Fruit fly (Drosophila melanogaster): ENCODE results near the gene Cox10.

DNA sequence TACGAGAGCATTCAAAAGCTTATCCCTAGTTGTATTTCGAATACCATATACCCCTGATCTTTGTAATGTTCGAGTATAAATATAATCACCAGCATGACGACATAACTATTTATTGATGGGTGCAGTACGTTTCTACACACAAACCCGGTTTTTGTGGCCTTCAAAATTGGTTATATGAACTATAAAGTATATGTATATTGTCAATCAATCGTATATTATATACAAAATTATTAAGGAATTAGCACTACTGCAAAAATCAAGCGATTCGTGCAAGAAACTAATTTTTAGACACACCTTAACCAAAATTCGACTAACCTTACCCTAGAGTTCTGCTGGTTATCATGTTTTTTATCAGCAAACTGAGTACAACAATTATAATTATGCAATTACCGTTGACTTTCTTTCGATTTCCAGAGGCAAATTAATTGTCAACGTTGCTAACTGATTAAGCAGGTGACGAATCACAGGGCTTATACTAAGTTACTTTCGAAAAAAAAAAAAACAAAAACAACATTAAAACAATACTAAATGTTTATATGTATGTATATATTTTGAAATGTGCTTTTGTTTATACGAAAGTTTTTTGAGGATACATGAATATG lies 11.0 kb upstream of the Cox10 start:
- TF ChIP-seq Bdp1 (GFP tag; optimal IDR thresholded peaks at IDR 0.05) = no peak
- no peak for TF ChIP-seq zfh1 (GFP tag; IDR thresholded peaks at IDR 0.05)
- no peak for TF ChIP-seq CG15073 (GFP tag; optimal IDR thresholded peaks at IDR 0.05)
- TF ChIP-seq ranshi (GFP tag; IDR thresholded peaks at IDR 0.05) = no peak
- TF ChIP-seq mirr (GFP tag; optimal IDR thresholded peaks at IDR 0.05) = no peak
- TF ChIP-seq peb (GFP tag; IDR thresholded peaks at IDR 0.05) = no peak
- TF ChIP-seq Taf1 (GFP tag; IDR thresholded peaks at IDR 0.05) = no peak
- no peak for TF ChIP-seq Hr39 (optimal IDR thresholded peaks at IDR 0.05)
- TF ChIP-seq Stat92E (GFP tag; optimal IDR thresholded peaks at IDR 0.05) = no peak
- no peak for TF ChIP-seq GATAe (GFP tag; conservative IDR thresholded peaks at IDR 0.05)
- no peak for TF ChIP-seq CG5180 (GFP tag; optimal IDR thresholded peaks at IDR 0.05)
- TF ChIP-seq CG6854 (GFP tag; optimal IDR thresholded peaks at IDR 0.05) = no peak
- TF ChIP-seq CTCF (GFP tag; optimal IDR thresholded peaks at IDR 0.05) = no peak

Data from whole organism, embryonic.